Worm (Caenorhabditis elegans): Measurements from ENCODE around the gene trd-1.
A peak's percentile ranks its signal among the peaks of the same experiment; 100 is the strongest.

Gene trd-1

ce11 chrIII:7367012-7367760, 18.8 kb upstream of the trd-1 start, which contains the start of the genes T20B12.5 and T20B12.4:
Gene T20B12.5, minus strand, starts transcription at chrIII:7367112.
Gene T20B12.4, plus strand, starts transcription at chrIII:7367710.
- TF ChIP-seq egl-27 (tag; optimal IDR thresholded peaks at IDR 0.05) (no peak), mxl-2 (GFP tag; conservative IDR thresholded peaks at IDR 0.05) (no peak), lin-13 (GFP tag; optimal IDR thresholded peaks at IDR 0.05) (no peak), Y75B8A.6 (GFP tag; IDR thresholded peaks at IDR 0.05) (no peak), daf-16 (GFP tag; optimal IDR thresholded peaks at IDR 0.05) (no peak), daf-16 (tag; optimal IDR thresholded peaks at IDR 0.05) (no peak), zip-11 (GFP tag; IDR thresholded peaks at IDR 0.05) (no peak), rbr-2 (tag; optimal IDR thresholded peaks at IDR 0.05) (no peak), pha-4 (GFP tag; IDR thresholded peaks at IDR 0.05) (no peak), pha-4 (tag; optimal IDR thresholded peaks at IDR 0.05) (no peak), tag-97 (GFP tag; IDR thresholded peaks at IDR 0.05) (no peak), ZK546.5 (tag; optimal IDR thresholded peaks at IDR 0.05) (no peak), ces-1 (GFP tag; optimal IDR thresholded peaks at IDR 0.05) (no peak), ceh-62 (tag; optimal IDR thresholded peaks at IDR 0.05) (no peak), nhr-111 (GFP tag; optimal IDR thresholded peaks at IDR 0.05) (no peak), daf-8 (GFP tag; IDR thresholded peaks at IDR 0.05) (no peak), nhr-102 (tag; optimal IDR thresholded peaks at IDR 0.05) (no peak), duxl-1 (tag; optimal IDR thresholded peaks at IDR 0.05; ENCODE audit: poor library complexity) (no peak), attf-4 (tag; optimal IDR thresholded peaks at IDR 0.05) (no peak), snpc-1.2 (GFP tag; IDR thresholded peaks at IDR 0.05) (no peak)

- TF ChIP-seq snpc-1.2 (GFP tag; IDR thresholded peaks at IDR 0.05) (peak; percentile 40; the same call in 1 of the 2 replicates), gei-8 (GFP tag; optimal IDR thresholded peaks at IDR 0.05) (peak; percentile 34), attf-4 (tag; optimal IDR thresholded peaks at IDR 0.05) (no peak), nhr-102 (tag; optimal IDR thresholded peaks at IDR 0.05) (peak; percentile 68), dve-1 (tag; optimal IDR thresholded peaks at IDR 0.05; ENCODE audit: insufficient read depth) (peak; percentile 1), skn-1 (tag; optimal IDR thresholded peaks at IDR 0.05) (no peak), mep-1 (tag; optimal IDR thresholded peaks at IDR 0.05) (peak; percentile 90), fkh-10 (GFP tag; optimal IDR thresholded peaks at IDR 0.05) (no peak), aly-2 (tag; optimal IDR thresholded peaks at IDR 0.05) (no peak), T26A8.4 (GFP tag; IDR thresholded peaks at IDR 0.05) (peak; percentile 81; the same call in 1 of the 2 replicates), lin-29 (GFP tag; IDR thresholded peaks at IDR 0.05) (no peak), duxl-1 (tag; optimal IDR thresholded peaks at IDR 0.05; ENCODE audit: poor library complexity) (peak; percentile 47), daf-16 (GFP tag; optimal IDR thresholded peaks at IDR 0.05) (no peak), daf-16 (tag; optimal IDR thresholded peaks at IDR 0.05) (peak; percentile 33), lim-7 (GFP tag; IDR thresholded peaks at IDR 0.05) (no peak), dmd-6 (GFP tag; IDR thresholded peaks at IDR 0.05) (no peak), zag-1 (tag; optimal IDR thresholded peaks at IDR 0.05) (no peak), pqm-1 (tag; optimal IDR thresholded peaks at IDR 0.05) (no peak), lsy-2 (tag; optimal IDR thresholded peaks at IDR 0.05) (peak in 1 of 2 experiments; percentile 53), Y75B8A.6 (GFP tag; IDR thresholded peaks at IDR 0.05) (0 out of 2 replicates have a peak, but pooled peaks have one; percentile 51), aha-1 (tag) (peak; percentile 53), daf-8 (GFP tag; IDR thresholded peaks at IDR 0.05) (no peak), D1046.2 (GFP tag; IDR thresholded peaks at IDR 0.05) (peak; percentile 85), nhr-48 (tag; optimal IDR thresholded peaks at IDR 0.05) (peak; percentile 38), mxl-2 (GFP tag; conservative IDR thresholded peaks at IDR 0.05) (no peak), sdz-12 (GFP tag; optimal IDR thresholded peaks at IDR 0.05) (peak; percentile 83), zfp-3 (GFP tag; conservative IDR thresholded peaks at IDR 0.05) (peak; percentile 70; the same call in 1 of the 2 replicates), vab-7 (GFP tag; IDR thresholded peaks at IDR 0.05) (no peak), hlh-30 (tag; optimal IDR thresholded peaks at IDR 0.05; ENCODE audit: insufficient read depth) (no peak)
These were observed 16.5 kb upstream of the trd-1 start for ce11 chrIII:7369394-7370024.

All from whole organism, L4 larva.